Worm (Caenorhabditis elegans): ENCODE measurements around the gene F32D8.12.

Gene F32D8.12

ce11 chrV:10877808-10878600, 12.8 kb downstream of the F32D8.12 start:
- TF ChIP-seq ets-7 (tag; optimal IDR thresholded peaks at IDR 0.05) (no peak), hmbx-1 (tag; optimal IDR thresholded peaks at IDR 0.05) (no peak), hmg-4 (GFP tag; optimal IDR thresholded peaks at IDR 0.05) (no peak), F13C5.2 (tag; optimal IDR thresholded peaks at IDR 0.05) (no peak), hnd-1 (tag; optimal IDR thresholded peaks at IDR 0.05) (no peak), aly-1 (tag; optimal IDR thresholded peaks at IDR 0.05) (no peak), flt-1 (GFP tag; IDR thresholded peaks at IDR 0.05) (no peak), tbx-11 (GFP tag; IDR thresholded peaks at IDR 0.05) (no peak), pes-1 (GFP tag; IDR thresholded peaks at IDR 0.05) (no peak), ama-1 (optimal IDR thresholded peaks at IDR 0.05) (no peak), tbx-37 (GFP tag; conservative IDR thresholded peaks at IDR 0.05) (no peak), tra-4 (tag; optimal IDR thresholded peaks at IDR 0.05) (no peak), B0310.2 (tag; optimal IDR thresholded peaks at IDR 0.05) (no peak), ceh-13 (GFP tag; optimal IDR thresholded peaks at IDR 0.05) (no peak), scrt-1 (GFP tag; IDR thresholded peaks at IDR 0.05) (no peak)

ce11 chrV:10876512-10876911, 14.3 kb downstream of the F32D8.12 start:
- no peak for TF ChIP-seq tbx-11 (GFP tag; IDR thresholded peaks at IDR 0.05)
- no peak for TF ChIP-seq hnd-1 (tag; optimal IDR thresholded peaks at IDR 0.05)
- no peak for TF ChIP-seq B0310.2 (tag; optimal IDR thresholded peaks at IDR 0.05)
- TF ChIP-seq hmbx-1 (tag; optimal IDR thresholded peaks at IDR 0.05), result no peak
- TF ChIP-seq sea-1 (GFP tag; conservative IDR thresholded peaks at IDR 0.05), result no peak
- no peak for TF ChIP-seq ceh-13 (GFP tag; optimal IDR thresholded peaks at IDR 0.05)
- no peak for TF ChIP-seq tra-4 (tag; optimal IDR thresholded peaks at IDR 0.05)
- TF ChIP-seq scrt-1 (GFP tag; IDR thresholded peaks at IDR 0.05), result no peak
- no peak for TF ChIP-seq hmg-4 (GFP tag; optimal IDR thresholded peaks at IDR 0.05)
- no peak for TF ChIP-seq F13C5.2 (tag; optimal IDR thresholded peaks at IDR 0.05)
- no peak for TF ChIP-seq ets-7 (tag; optimal IDR thresholded peaks at IDR 0.05)
- no peak for TF ChIP-seq tbx-37 (GFP tag; conservative IDR thresholded peaks at IDR 0.05)

- TF ChIP-seq ceh-36 (tag; optimal IDR thresholded peaks at IDR 0.05) (no peak), hmbx-1 (tag; optimal IDR thresholded peaks at IDR 0.05) (no peak), B0310.2 (tag; optimal IDR thresholded peaks at IDR 0.05) (no peak), ama-1 (optimal IDR thresholded peaks at IDR 0.05) (no peak), ets-7 (tag; optimal IDR thresholded peaks at IDR 0.05) (no peak), tbx-37 (GFP tag; conservative IDR thresholded peaks at IDR 0.05) (no peak), ceh-13 (GFP tag; optimal IDR thresholded peaks at IDR 0.05) (no peak), pes-1 (GFP tag; IDR thresholded peaks at IDR 0.05) (no peak), sea-1 (GFP tag; conservative IDR thresholded peaks at IDR 0.05) (no peak), F13C5.2 (tag; optimal IDR thresholded peaks at IDR 0.05) (no peak), tra-4 (tag; optimal IDR thresholded peaks at IDR 0.05) (no peak), scrt-1 (GFP tag; IDR thresholded peaks at IDR 0.05) (no peak)
Observed at ce11 chrV:10874938-10875599, 15.8 kb downstream of the F32D8.12 start.

ce11 chrV:10873190-10873589, 17.6 kb downstream of the F32D8.12 start:
- TF ChIP-seq scrt-1 (GFP tag; IDR thresholded peaks at IDR 0.05), result no peak
- TF ChIP-seq tbx-37 (GFP tag; conservative IDR thresholded peaks at IDR 0.05), result no peak
- no peak for TF ChIP-seq hnd-1 (tag; optimal IDR thresholded peaks at IDR 0.05)
- no peak for TF ChIP-seq ceh-36 (tag; optimal IDR thresholded peaks at IDR 0.05)
- no peak for TF ChIP-seq aly-1 (tag; optimal IDR thresholded peaks at IDR 0.05)

ce11 chrV:10871457-10871861, 19.4 kb downstream of the F32D8.12 start:
- no peak for TF ChIP-seq hmbx-1 (tag; optimal IDR thresholded peaks at IDR 0.05)
- TF ChIP-seq hmg-4 (GFP tag; optimal IDR thresholded peaks at IDR 0.05), result no peak
- no peak for TF ChIP-seq tra-4 (tag; optimal IDR thresholded peaks at IDR 0.05)
- no peak for TF ChIP-seq ceh-13 (GFP tag; optimal IDR thresholded peaks at IDR 0.05)
- no peak for TF ChIP-seq ceh-36 (tag; optimal IDR thresholded peaks at IDR 0.05)
- TF ChIP-seq ama-1 (optimal IDR thresholded peaks at IDR 0.05), result no peak
- no peak for TF ChIP-seq hnd-1 (tag; optimal IDR thresholded peaks at IDR 0.05)
- no peak for TF ChIP-seq B0310.2 (tag; optimal IDR thresholded peaks at IDR 0.05)
- no peak for TF ChIP-seq aly-1 (tag; optimal IDR thresholded peaks at IDR 0.05)
- no peak for TF ChIP-seq scrt-1 (GFP tag; IDR thresholded peaks at IDR 0.05)
- no peak for TF ChIP-seq tbx-11 (GFP tag; IDR thresholded peaks at IDR 0.05)
- no peak for TF ChIP-seq pes-1 (GFP tag; IDR thresholded peaks at IDR 0.05)
- TF ChIP-seq F13C5.2 (tag; optimal IDR thresholded peaks at IDR 0.05), result no peak
- no peak for TF ChIP-seq sea-1 (GFP tag; conservative IDR thresholded peaks at IDR 0.05)
- no peak for TF ChIP-seq flt-1 (GFP tag; IDR thresholded peaks at IDR 0.05)
- no peak for TF ChIP-seq tbx-37 (GFP tag; conservative IDR thresholded peaks at IDR 0.05)
- TF ChIP-seq ets-7 (tag; optimal IDR thresholded peaks at IDR 0.05), result no peak

- no peak for TF ChIP-seq scrt-1 (GFP tag; IDR thresholded peaks at IDR 0.05)
- TF ChIP-seq ets-7 (tag; optimal IDR thresholded peaks at IDR 0.05), result no peak
- no peak for TF ChIP-seq flt-1 (GFP tag; IDR thresholded peaks at IDR 0.05)
- no peak for TF ChIP-seq tbx-37 (GFP tag; conservative IDR thresholded peaks at IDR 0.05)
- TF ChIP-seq ama-1 (optimal IDR thresholded peaks at IDR 0.05), result no peak
- TF ChIP-seq pes-1 (GFP tag; IDR thresholded peaks at IDR 0.05), result no peak
- no peak for TF ChIP-seq tra-4 (tag; optimal IDR thresholded peaks at IDR 0.05)
- no peak for TF ChIP-seq ceh-36 (tag; optimal IDR thresholded peaks at IDR 0.05)
- no peak for TF ChIP-seq B0310.2 (tag; optimal IDR thresholded peaks at IDR 0.05)
- TF ChIP-seq tbx-11 (GFP tag; IDR thresholded peaks at IDR 0.05), result no peak
- no peak for TF ChIP-seq hmbx-1 (tag; optimal IDR thresholded peaks at IDR 0.05)
- TF ChIP-seq ceh-13 (GFP tag; optimal IDR thresholded peaks at IDR 0.05), result no peak
- no peak for TF ChIP-seq hnd-1 (tag; optimal IDR thresholded peaks at IDR 0.05)
- no peak for TF ChIP-seq aly-1 (tag; optimal IDR thresholded peaks at IDR 0.05)
- TF ChIP-seq sea-1 (GFP tag; conservative IDR thresholded peaks at IDR 0.05), result no peak
- no peak for TF ChIP-seq hmg-4 (GFP tag; optimal IDR thresholded peaks at IDR 0.05)
- no peak for TF ChIP-seq F13C5.2 (tag; optimal IDR thresholded peaks at IDR 0.05)
Observed at ce11 chrV:10870050-10870449, 20.8 kb downstream of the F32D8.12 start.

ce11 chrV:10867586-10867985, 23.2 kb downstream of the F32D8.12 start:
- TF ChIP-seq pes-1 (GFP tag; IDR thresholded peaks at IDR 0.05), result no peak
- TF ChIP-seq ceh-13 (GFP tag; optimal IDR thresholded peaks at IDR 0.05), result no peak
- TF ChIP-seq ama-1 (optimal IDR thresholded peaks at IDR 0.05), result no peak
- TF ChIP-seq tbx-37 (GFP tag; conservative IDR thresholded peaks at IDR 0.05), result no peak
- TF ChIP-seq hmbx-1 (tag; optimal IDR thresholded peaks at IDR 0.05), result no peak
- no peak for TF ChIP-seq hnd-1 (tag; optimal IDR thresholded peaks at IDR 0.05)
- TF ChIP-seq hmg-4 (GFP tag; optimal IDR thresholded peaks at IDR 0.05), result no peak
- TF ChIP-seq B0310.2 (tag; optimal IDR thresholded peaks at IDR 0.05), result no peak
- TF ChIP-seq sea-1 (GFP tag; conservative IDR thresholded peaks at IDR 0.05), result no peak
- TF ChIP-seq flt-1 (GFP tag; IDR thresholded peaks at IDR 0.05), result no peak
- TF ChIP-seq scrt-1 (GFP tag; IDR thresholded peaks at IDR 0.05), result no peak
- TF ChIP-seq tbx-11 (GFP tag; IDR thresholded peaks at IDR 0.05), result no peak
- TF ChIP-seq F13C5.2 (tag; optimal IDR thresholded peaks at IDR 0.05), result no peak
- TF ChIP-seq aly-1 (tag; optimal IDR thresholded peaks at IDR 0.05), result no peak
- TF ChIP-seq ceh-36 (tag; optimal IDR thresholded peaks at IDR 0.05), result no peak
